Fruit fly (Drosophila melanogaster) whole organism, embryonic: ENCODE data around the gene CG34434.
A peak's percentile ranks its signal among the peaks of the same experiment; 100 is the strongest.

Experiments used
- Aef1 ChIP-seq: fragments of 200-800 bp; sonication (Bioruptor generic); IDR thresholded peaks from 3 replicates; pipeline ENCODE4 v1.3.6; 2022; ENCODE audit warnings: missing biosample characterization, missing genetic modification characterization
- Bteb2 ChIP-seq: fragments of 200-800 bp; sonication (Bioruptor generic); optimal IDR thresholded peaks from 2 replicates; lab custom pipeline; 2016; ENCODE audit warnings: missing biosample characterization, missing genetic modification characterization
- CG10321 ChIP-seq: fragments of 200-800 bp; sonication (Bioruptor generic); IDR thresholded peaks from 2 replicates; pipeline ENCODE4 v1.3.6; 2022; ENCODE audit warnings: missing biosample characterization, missing genetic modification characterization
- CG10366 ChIP-seq: fragments of 200-800 bp; sonication (Bioruptor generic); IDR thresholded peaks from 2 replicates; pipeline ENCODE4 v1.3.6; 2022; ENCODE audit warnings: missing biosample characterization, missing genetic modification characterization
- CG10565 ChIP-seq: fragments of 200-800 bp; sonication (Bioruptor generic); optimal IDR thresholded peaks from 3 replicates; lab custom pipeline; 2016; ENCODE audit warnings: missing biosample characterization, mild to moderate bottlenecking, missing genetic modification characterization
- CG1233 ChIP-seq: fragments of 200-800 bp; sonication (Bioruptor generic); optimal IDR thresholded peaks from 4 replicates; lab custom pipeline; 2018; ENCODE audit warnings: missing biosample characterization, mild to moderate bottlenecking, missing genetic modification characterization
- CG14667 ChIP-seq: fragments of 200-800 bp; sonication (Bioruptor generic); IDR thresholded peaks from 2 replicates; pipeline ENCODE4 v1.3.6; 2022; ENCODE audit warnings: missing biosample characterization, missing genetic modification characterization
- CG14860 ChIP-seq: fragments of 200-800 bp; sonication (Bioruptor generic); IDR thresholded peaks from 3 replicates; pipeline ENCODE4 v1.3.6; 2022; ENCODE audit warnings: missing biosample characterization, missing genetic modification characterization; ENCODE audit not compliant: partially characterized antibody
- CG1529 ChIP-seq: fragments of 200-800 bp; sonication (Bioruptor generic); optimal IDR thresholded peaks from 3 replicates; lab custom pipeline; 2018; ENCODE audit warnings: missing biosample characterization, missing genetic modification characterization
- CG15514 ChIP-seq: fragments of 200-800 bp; sonication (Bioruptor generic); optimal IDR thresholded peaks from 3 replicates; lab custom pipeline; 2017; ENCODE audit warnings: missing biosample characterization, missing genetic modification characterization, mild to moderate bottlenecking, moderate library complexity, missing genetic modification reagents
- CG1602 ChIP-seq: fragments of 200-800 bp; sonication (Bioruptor generic); optimal IDR thresholded peaks from 3 replicates; lab custom pipeline; 2016; ENCODE audit warnings: missing biosample characterization, missing genetic modification characterization
- CG17186 ChIP-seq: fragments of 200-800 bp; sonication (Bioruptor generic); optimal IDR thresholded peaks from 3 replicates; lab custom pipeline; 2017; ENCODE audit warnings: missing biosample characterization, missing genetic modification reagents, missing genetic modification characterization
- CG34224 ChIP-seq: fragments of 200-800 bp; sonication (Bioruptor generic); IDR thresholded peaks from 3 replicates; pipeline ENCODE4 v1.3.6; 2022; ENCODE audit warnings: missing biosample characterization, missing genetic modification characterization; ENCODE audit not compliant: partially characterized antibody
- CG34422 ChIP-seq: fragments of 200-800 bp; sonication (Bioruptor generic); IDR thresholded peaks from 3 replicates; pipeline ENCODE4 v1.3.6; 2022; ENCODE audit warnings: missing biosample characterization, missing genetic modification characterization
- CG3726 ChIP-seq: fragments of 200-800 bp; sonication (Bioruptor generic); IDR thresholded peaks from 3 replicates; pipeline ENCODE4, ENCODE4 v1.3.6; 2022; ENCODE audit warnings: missing biosample characterization, missing genetic modification characterization
- CG6765 ChIP-seq: fragments of 200-800 bp; sonication (Bioruptor generic); optimal IDR thresholded peaks from 3 replicates; lab custom pipeline; 2017; ENCODE audit warnings: missing biosample characterization, mild to moderate bottlenecking, missing genetic modification characterization
- CG9215 ChIP-seq: fragments of 200-800 bp; sonication (Bioruptor generic); IDR thresholded peaks from 2 replicates; pipeline ENCODE4 v1.3.6; 2022; ENCODE audit warnings: missing biosample characterization, missing genetic modification characterization
- CG9932 ChIP-seq: fragments of 200-800 bp; sonication (Bioruptor generic); IDR thresholded peaks from 2 replicates; pipeline ENCODE4 v1.3.6; 2022; ENCODE audit warnings: missing biosample characterization, missing genetic modification characterization
- CrebB ChIP-seq: fragments of 200-800 bp; sonication (Bioruptor generic); optimal IDR thresholded peaks from 3 replicates; lab custom pipeline; 2018; ENCODE audit warnings: missing biosample characterization, mild to moderate bottlenecking, missing genetic modification characterization
- Dfd ChIP-seq, 2 experiments: fragments of >200 bp; optimal IDR thresholded peaks; 2 replicates each; lab custom pipeline; 2017; ENCODE audit warnings: missing biosample characterization in 2 of 2, missing genetic modification characterization in 2 of 2
- Ets65A ChIP-seq: fragments of 200-800 bp; sonication (Bioruptor generic); peaks from one replicate; lab custom pipeline; 2016; ENCODE audit warnings: missing biosample characterization, missing genetic modification characterization
- HLH4C ChIP-seq: fragments of 200-800 bp; sonication (Bioruptor generic); IDR thresholded peaks from 3 replicates; pipeline ENCODE4 v1.3.6; 2022; ENCODE audit warnings: missing biosample characterization, missing genetic modification characterization; ENCODE audit not compliant: partially characterized antibody
- Hr3 ChIP-seq: fragments of 200-800 bp; sonication (Bioruptor generic); optimal IDR thresholded peaks from 3 replicates; lab custom pipeline; 2016; ENCODE audit warnings: missing biosample characterization, missing genetic modification characterization
- MBD-R2 ChIP-seq: fragments of 200-800 bp; sonication (Bioruptor generic); IDR thresholded peaks from 2 replicates; pipeline ENCODE4 v1.3.6; 2022; ENCODE audit warnings: missing biosample characterization, missing genetic modification characterization
- Nf-YC ChIP-seq: fragments of 200-800 bp; optimal IDR thresholded peaks from 3 replicates; lab custom pipeline; 2019; ENCODE audit warnings: missing biosample characterization, mild to moderate bottlenecking, missing genetic modification characterization, moderate library complexity
- Scr ChIP-seq: fragments of 200-800 bp; sonication (Bioruptor generic); IDR thresholded peaks from 2 replicates; pipeline ENCODE4 v1.3.6; 2022; ENCODE audit warnings: missing biosample characterization, missing genetic modification characterization; ENCODE audit not compliant: partially characterized antibody
- Sin3A ChIP-seq: fragments of >200 bp; optimal IDR thresholded peaks from 2 replicates; lab custom pipeline; 2018
- ab ChIP-seq: fragments of 200-800 bp; sonication (Bioruptor generic); optimal IDR thresholded peaks from 2 replicates; lab custom pipeline; 2016; ENCODE audit warnings: missing biosample characterization, missing genetic modification characterization
- amos ChIP-seq: fragments of 200-800 bp; sonication (Bioruptor generic); IDR thresholded peaks from 2 replicates; pipeline ENCODE4 v1.3.6; 2022; ENCODE audit warnings: missing biosample characterization, missing genetic modification characterization; ENCODE audit not compliant: partially characterized antibody
- ara ChIP-seq: fragments of 200-800 bp; sonication (Bioruptor generic); IDR thresholded peaks from 2 replicates; pipeline ENCODE4 v1.3.6; 2022; ENCODE audit warnings: missing biosample characterization, missing genetic modification characterization
- bab2 ChIP-seq: fragments of 200-800 bp; sonication (Bioruptor generic); optimal IDR thresholded peaks from 2 replicates; lab custom pipeline; 2016; ENCODE audit warnings: missing biosample characterization, missing genetic modification characterization
- cad ChIP-seq: fragments of >200 bp; optimal IDR thresholded peaks from 2 replicates; lab custom pipeline; 2017; ENCODE audit warnings: missing biosample characterization, missing genetic modification characterization
- cato ChIP-seq: fragments of 200-800 bp; sonication (Bioruptor generic); optimal IDR thresholded peaks from 2 replicates; lab custom pipeline; 2016; ENCODE audit warnings: missing biosample characterization, missing genetic modification characterization, borderline replicate concordance
- gce ChIP-seq: fragments of 200-800 bp; sonication (Bioruptor generic); IDR thresholded peaks from 3 replicates; pipeline ENCODE4 v1.3.6; 2022; ENCODE audit warnings: missing biosample characterization, missing genetic modification characterization
- hb ChIP-seq: fragments of 200-800 bp; sonication (Bioruptor generic); IDR thresholded peaks from 3 replicates; pipeline ENCODE4 v1.3.6; 2022; ENCODE audit warnings: missing biosample characterization, missing genetic modification characterization; ENCODE audit not compliant: partially characterized antibody
- hbn ChIP-seq: fragments of 200-800 bp; sonication (Bioruptor generic); IDR thresholded peaks from 2 replicates; pipeline ENCODE4 v1.3.6; 2022; ENCODE audit warnings: missing biosample characterization, missing genetic modification characterization; ENCODE audit not compliant: partially characterized antibody
- inv ChIP-seq: fragments of 200-800 bp; sonication (Bioruptor generic); IDR thresholded peaks from 2 replicates; pipeline ENCODE4 v1.3.6; 2022; ENCODE audit warnings: missing biosample characterization, missing genetic modification characterization; ENCODE audit not compliant: partially characterized antibody
- kay ChIP-seq: fragments of 200-800 bp; sonication (Bioruptor generic); optimal IDR thresholded peaks from 2 replicates; lab custom pipeline; 2016; ENCODE audit warnings: missing biosample characterization, missing genetic modification characterization
- nom ChIP-seq: fragments of 200-800 bp; sonication (Bioruptor generic); optimal IDR thresholded peaks from 2 replicates; lab custom pipeline; 2017; ENCODE audit warnings: missing biosample characterization, missing genetic modification characterization, mild to moderate bottlenecking, moderate library complexity, missing genetic modification reagents
- onecut ChIP-seq: fragments of 200-800 bp; sonication (Bioruptor generic); IDR thresholded peaks from 2 replicates; pipeline ENCODE4 v1.3.6; 2022; ENCODE audit warnings: missing biosample characterization, missing genetic modification characterization
- pzg ChIP-seq: fragments of 200-800 bp; sonication (Bioruptor generic); optimal IDR thresholded peaks from 3 replicates; lab custom pipeline; 2018; ENCODE audit warnings: missing biosample characterization, mild to moderate bottlenecking, missing genetic modification characterization, moderate library complexity
- ro ChIP-seq: fragments of 200-800 bp; sonication (Bioruptor generic); IDR thresholded peaks from 2 replicates; pipeline ENCODE4 v1.3.6; 2022; ENCODE audit warnings: missing biosample characterization, missing genetic modification characterization
- scrt ChIP-seq: fragments of 200-800 bp; sonication (Bioruptor generic); optimal IDR thresholded peaks from 2 replicates; lab custom pipeline; 2018; ENCODE audit warnings: missing biosample characterization, mild to moderate bottlenecking, missing genetic modification characterization, moderate library complexity
- stc ChIP-seq: fragments of 200-800 bp; sonication (Bioruptor generic); IDR thresholded peaks from 2 replicates; pipeline ENCODE4 v1.3.6; 2022; ENCODE audit warnings: missing biosample characterization, missing genetic modification characterization
- tna ChIP-seq: fragments of 200-800 bp; sonication (Bioruptor generic); IDR thresholded peaks from 2 replicates; pipeline ENCODE4 v1.3.6; 2022; ENCODE audit warnings: missing biosample characterization, missing genetic modification characterization; ENCODE audit not compliant: partially characterized antibody
- twi ChIP-seq: fragments of 200-800 bp; optimal IDR thresholded peaks from 2 replicates; lab custom pipeline; 2019; ENCODE audit warnings: missing biosample characterization, mild to moderate bottlenecking, missing genetic modification characterization, moderate library complexity
- vnd ChIP-seq: fragments of 200-800 bp; sonication (Bioruptor generic); IDR thresholded peaks from 3 replicates; pipeline ENCODE4 v1.3.6; 2022; ENCODE audit warnings: missing biosample characterization, missing genetic modification characterization; ENCODE audit not compliant: partially characterized antibody
- wek ChIP-seq: fragments of 200-800 bp; sonication (Bioruptor generic); optimal IDR thresholded peaks from 3 replicates; lab custom pipeline; 2018; ENCODE audit warnings: missing biosample characterization, mild to moderate bottlenecking, missing genetic modification characterization, moderate library complexity
- zfh2 ChIP-seq: fragments of 200-800 bp; sonication (Bioruptor generic); optimal IDR thresholded peaks from 2 replicates; lab custom pipeline; 2016; ENCODE audit warnings: missing biosample characterization, missing genetic modification characterization

Gene CG34434

DNA sequence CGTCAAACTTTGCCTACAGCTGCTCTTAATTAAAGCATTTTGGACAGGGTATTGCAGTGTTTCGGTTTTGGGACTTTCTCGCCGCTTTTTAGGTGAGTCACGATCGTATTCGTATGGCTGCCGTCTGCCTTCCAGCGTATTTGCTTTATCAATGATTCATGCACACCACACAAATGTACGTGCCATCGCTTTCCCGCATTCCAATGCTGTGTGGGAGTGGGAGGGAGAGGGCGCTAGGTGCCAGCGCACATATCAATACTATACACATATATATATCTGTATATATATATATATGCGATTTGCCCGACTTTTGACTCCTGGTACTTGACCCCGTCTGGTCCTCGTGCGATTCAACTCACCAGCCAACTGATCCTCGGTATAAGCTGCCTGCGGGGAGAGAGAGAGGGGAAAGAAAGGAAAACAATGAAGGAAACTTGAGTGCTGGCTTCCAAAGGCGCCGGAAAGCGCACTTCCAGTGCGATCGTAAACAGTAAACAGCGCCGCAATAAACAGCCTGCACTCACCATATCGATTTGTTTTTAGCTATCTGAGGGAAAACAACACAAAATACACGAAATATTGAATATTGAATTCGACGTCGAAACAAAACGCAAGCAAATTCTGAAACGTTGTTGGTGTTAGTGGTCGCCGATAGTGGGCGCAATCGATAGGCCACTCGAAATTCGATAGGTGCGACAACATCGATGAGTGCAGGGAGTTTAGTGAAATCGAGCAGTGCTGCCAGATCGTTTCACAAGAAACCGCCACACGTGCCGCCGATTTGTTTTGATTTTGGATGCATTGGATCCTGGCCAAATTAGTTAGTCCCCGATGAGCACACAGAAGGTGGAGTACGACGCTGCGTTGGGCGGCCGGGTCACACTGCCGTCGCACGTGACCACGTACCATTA, 6.0 kb upstream of the CG34434 start, which contains the start of the genes Mlc-c and Pop1 (continued):
- TF ChIP-seq CG34422 (0 out of 3 replicates have a peak, but pooled peaks have one; percentile 10), Dfd (GFP tag; optimal IDR thresholded peaks at IDR 0.05; lab: Kevin White, UChicago) (no peak), ro (GFP tag; lab: Robert Waterston, UW) (no peak), stc (no peak), tna (peak; percentile 88), CG14860 (GFP tag; lab: Robert Waterston, UW) (peak; percentile 87), CG1529 (GFP tag; lab: Kevin White, UChicago) (no peak), pzg (GFP tag; lab: Kevin White, UChicago) (peak; percentile 88), twi (tag; lab: Kevin White, UChicago) (no peak), ara (GFP tag; lab: Robert Waterston, UW) (no peak), Ets65A (GFP tag; lab: Kevin White, UChicago) (no peak), Bteb2 (GFP tag; lab: Kevin White, UChicago) (no peak), CG3726 (GFP tag; lab: Robert Waterston, UW) (no peak), CG10565 (GFP tag; lab: Kevin White, UChicago) (no peak), vnd (GFP tag; lab: Robert Waterston, UW) (peak; percentile 88), CG1233 (GFP tag; lab: Kevin White, UChicago) (no peak), CG9215 (GFP tag; lab: Robert Waterston, UW) (no peak), MBD-R2 (GFP tag; lab: Robert Waterston, UW) (peak; percentile 88), onecut (GFP tag; lab: Robert Waterston, UW) (0 out of 2 replicates have a peak, but pooled peaks have one; percentile 8), kay (GFP tag; lab: Kevin White, UChicago) (peak; percentile 83), hbn (GFP tag; lab: Robert Waterston, UW) (peak; percentile 90), ab (GFP tag; lab: Kevin White, UChicago) (no peak), wek (GFP tag; lab: Kevin White, UChicago) (no peak), inv (GFP tag; lab: Robert Waterston, UW) (peak; percentile 89), HLH4C (GFP tag; lab: Robert Waterston, UW) (peak; percentile 85), CrebB (tag; lab: Kevin White, UChicago) (no peak), gce (no peak), CG10366 (GFP tag; lab: Robert Waterston, UW) (no peak), zfh2 (GFP tag; lab: Kevin White, UChicago) (no peak), CG17186 (peak; percentile 71), scrt (GFP tag; lab: Kevin White, UChicago) (no peak), CG34224 (GFP tag; lab: Robert Waterston, UW) (peak; percentile 87), CG10321 (GFP tag; lab: Robert Waterston, UW) (peak; percentile 79), CG9932 (peak; percentile 59; the same call in 1 of the 2 replicates), CG14667 (GFP tag; lab: Robert Waterston, UW) (no peak), hb (GFP tag; lab: Robert Waterston, UW) (peak; percentile 89), CG6765 (GFP tag; lab: Kevin White, UChicago) (no peak), Scr (peak; percentile 87), Nf-YC (tag; lab: Kevin White, UChicago) (no peak), Hr3 (GFP tag; lab: Kevin White, UChicago) (no peak), cad (GFP tag; lab: Kevin White, UChicago) (no peak), cato (GFP tag; lab: Kevin White, UChicago) (no peak), Sin3A (lab: Kevin White, UChicago) (peak; percentile 59), bab2 (GFP tag; lab: Kevin White, UChicago) (no peak), CG15514 (GFP tag; lab: Kevin White, UChicago) (peak; percentile 78), amos (GFP tag; lab: Robert Waterston, UW) (peak; percentile 97), nom (GFP tag; lab: Kevin White, UChicago) (peak; percentile 16), Aef1 (GFP tag; lab: Robert Waterston, UW) (peak; percentile 75; the same call in 2 of the 3 replicates), CG1602 (GFP tag; lab: Kevin White, UChicago) (no peak)
